Fruit fly (Drosophila melanogaster) whole organism, wandering third instar larva: Measurements from ENCODE around the gene CG10650.

Source experiments
- CG32264 ChIP-seq: fragments of 200-800 bp; sonication (Bioruptor generic); optimal IDR thresholded peaks from 2 replicates; lab custom pipeline; 2016; ENCODE audit warnings: missing biosample characterization, missing genetic modification characterization
- CG9705 ChIP-seq: fragments of 200-800 bp; sonication (Bioruptor generic); optimal IDR thresholded peaks from 2 replicates; lab custom pipeline; 2018; ENCODE audit warnings: missing biosample characterization, mild to moderate bottlenecking, missing genetic modification characterization
- Dfd ChIP-seq: fragments of >200 bp; optimal IDR thresholded peaks from 2 replicates; lab custom pipeline; 2017; ENCODE audit warnings: missing biosample characterization, missing genetic modification characterization
- Dif ChIP-seq: fragments of 200-275, 200-300 bp; sonication (Bioruptor generic); optimal IDR thresholded peaks from 2 replicates; lab custom pipeline; 2018; ENCODE audit warnings: missing biosample characterization, missing genetic modification characterization; ENCODE audit not compliant: partially characterized antibody
- GATAd ChIP-seq: sonication (Bioruptor generic); optimal IDR thresholded peaks from 2 replicates; lab custom pipeline; 2016; ENCODE audit warnings: missing biosample characterization, missing genetic modification characterization
- Hr78 ChIP-seq: fragments of >200 bp; optimal IDR thresholded peaks from 2 replicates; lab custom pipeline; 2017; ENCODE audit warnings: missing biosample characterization, missing genetic modification characterization
- Hr83 ChIP-seq: fragments of 200-300 bp; sonication (Bioruptor generic); optimal IDR thresholded peaks from 2 replicates; lab custom pipeline; 2016; ENCODE audit warnings: missing biosample characterization, mild to moderate bottlenecking, missing genetic modification characterization, moderate library complexity; ENCODE audit not compliant: poor library complexity, severe bottlenecking
- Jra ChIP-seq: sonication (Bioruptor generic); optimal IDR thresholded peaks from 2 replicates; lab custom pipeline; 2016; ENCODE audit warnings: missing biosample characterization, missing genetic modification characterization
- Mio ChIP-seq: sonication (Bioruptor generic); optimal IDR thresholded peaks from 2 replicates; lab custom pipeline; 2016; ENCODE audit warnings: missing biosample characterization, missing genetic modification characterization
- Myc ChIP-seq: fragments of >200 bp; optimal IDR thresholded peaks from 2 replicates; lab custom pipeline; 2017
- N ChIP-seq: fragments of >200 bp; optimal IDR thresholded peaks from 2 replicates; lab custom pipeline; 2018; ENCODE audit warnings: missing biosample characterization, missing external identifiers, missing genetic modification characterization
- OdsH ChIP-seq: fragments of 200-800 bp; sonication (Bioruptor generic); optimal IDR thresholded peaks from 2 replicates; lab custom pipeline; 2016; ENCODE audit warnings: missing biosample characterization, mild to moderate bottlenecking, missing genetic modification characterization
- Rel ChIP-seq, 2 experiments: fragments of 200-800 bp; sonication (Bioruptor generic) in 1 of 2; optimal IDR thresholded peaks; 2 replicates in 1 of 2; 3 replicates in 1 of 2; lab custom pipeline; 2016 to 2019; ENCODE audit warnings: mild to moderate bottlenecking in 2 of 2, missing biosample characterization in 2 of 2, missing genetic modification characterization in 2 of 2, moderate library complexity in 1 of 2
- Sp1 ChIP-seq: fragments of 200-800 bp; sonication (Bioruptor generic); optimal IDR thresholded peaks from 3 replicates; lab custom pipeline; 2019; ENCODE audit warnings: missing biosample characterization, mild to moderate bottlenecking, missing genetic modification characterization, moderate library complexity
- Vsx2 ChIP-seq: fragments of 200-300, 225-300 bp; sonication (Bioruptor generic); optimal IDR thresholded peaks from 2 replicates; lab custom pipeline; 2018; ENCODE audit warnings: missing biosample characterization, missing genetic modification characterization; ENCODE audit not compliant: partially characterized antibody
- br ChIP-seq: fragments of 200-800 bp; sonication (Bioruptor generic); optimal IDR thresholded peaks from 2 replicates; lab custom pipeline; 2016; ENCODE audit warnings: missing biosample characterization, missing genetic modification characterization
- brk ChIP-seq: fragments of 200-800 bp; sonication (Bioruptor generic); optimal IDR thresholded peaks from 2 replicates; lab custom pipeline; 2016; ENCODE audit warnings: missing biosample characterization, mild to moderate bottlenecking, missing genetic modification characterization
- dl ChIP-seq, 2 experiments: fragments of 175-275, 200-275 bp in 1 of 2; fragments of 200-275 bp in 1 of 2; sonication (Bioruptor generic); optimal IDR thresholded peaks; lab custom pipeline; 2018; ENCODE audit warnings: mild to moderate bottlenecking in 2 of 2, missing biosample characterization in 2 of 2, missing genetic modification characterization in 2 of 2, moderate library complexity in 2 of 2; ENCODE audit not compliant: partially characterized antibody in 2 of 2, insufficient read depth in 1 of 2
- dmrt93B ChIP-seq: fragments of 200-800 bp; sonication (Bioruptor generic); optimal IDR thresholded peaks from 2 replicates; lab custom pipeline; 2018; ENCODE audit warnings: missing biosample characterization, mild to moderate bottlenecking, missing genetic modification characterization
- dsf ChIP-seq: sonication (Bioruptor generic); optimal IDR thresholded peaks from 2 replicates; lab custom pipeline; 2016; ENCODE audit warnings: missing biosample characterization, missing genetic modification characterization, borderline replicate concordance
- ey ChIP-seq: fragments of 200-800 bp; sonication (Bioruptor generic); optimal IDR thresholded peaks from 2 replicates; lab custom pipeline; 2016; ENCODE audit warnings: missing biosample characterization, missing genetic modification characterization
- foxo ChIP-seq, 2 experiments: fragments of 200-800 bp; sonication (Bioruptor generic); optimal IDR thresholded peaks; 2 replicates in 1 of 2; 3 replicates in 1 of 2; lab custom pipeline; 2016 to 2017; ENCODE audit warnings: missing biosample characterization in 2 of 2, missing genetic modification characterization in 2 of 2
- fru ChIP-seq: fragments of 200-800 bp; sonication (Bioruptor generic); optimal IDR thresholded peaks from 3 replicates; lab custom pipeline; 2016; ENCODE audit warnings: missing biosample characterization, mild to moderate bottlenecking, missing genetic modification characterization
- h ChIP-seq: fragments of 200-800 bp; sonication (Bioruptor generic); optimal IDR thresholded peaks from 3 replicates; lab custom pipeline; 2016; ENCODE audit warnings: missing biosample characterization, mild to moderate bottlenecking, missing genetic modification characterization
- lola ChIP-seq: fragments of >200 bp; optimal IDR thresholded peaks from 2 replicates; lab custom pipeline; 2017; ENCODE audit warnings: missing biosample characterization, missing genetic modification characterization
- pan ChIP-seq: fragments of >200 bp; optimal IDR thresholded peaks from 2 replicates; lab custom pipeline; 2017
- psq ChIP-seq: fragments of 200-800 bp; sonication (Bioruptor generic); optimal IDR thresholded peaks from 3 replicates; lab custom pipeline; 2017; ENCODE audit warnings: missing biosample characterization, mild to moderate bottlenecking, missing genetic modification characterization, moderate library complexity
- rgr ChIP-seq: fragments of 200-800 bp; sonication (Bioruptor generic); optimal IDR thresholded peaks from 3 replicates; lab custom pipeline; 2016; ENCODE audit warnings: missing biosample characterization, mild to moderate bottlenecking, missing genetic modification characterization
- sage ChIP-seq: fragments of 200-800 bp; sonication (Bioruptor generic); optimal IDR thresholded peaks from 2 replicates; lab custom pipeline; 2016; ENCODE audit warnings: missing biosample characterization, mild to moderate bottlenecking, missing genetic modification characterization
- sv ChIP-seq: fragments of 200-800 bp; sonication (Bioruptor generic); optimal IDR thresholded peaks from 3 replicates; lab custom pipeline; 2016; ENCODE audit warnings: missing biosample characterization, missing genetic modification characterization
- tai ChIP-seq: sonication (Bioruptor generic); optimal IDR thresholded peaks from 2 replicates; lab custom pipeline; 2016; ENCODE audit warnings: missing biosample characterization, missing genetic modification characterization
- usp ChIP-seq: fragments of >200 bp; optimal IDR thresholded peaks from 2 replicates; lab custom pipeline; 2017; ENCODE audit warnings: missing biosample characterization, missing genetic modification characterization
- woc ChIP-seq: sonication (Bioruptor generic); optimal IDR thresholded peaks from 2 replicates; lab custom pipeline; 2016; ENCODE audit warnings: missing biosample characterization, mild to moderate bottlenecking, missing genetic modification characterization

CG10650 gene

dm6 chr2L:18981484-18981883, 14.2 kb downstream of the CG10650 start (continued):
- TF ChIP-seq GATAd (GFP tag; lab: Kevin White, UChicago) (no peak), Myc (lab: Kevin White, UChicago) (no peak), dl (GFP tag; optimal IDR thresholded peaks at IDR 0.05; lab: Kevin White, UChicago; ENCODE audit: insufficient read depth in 1 of 2, partially characterized antibody in 2 of 2) (no peak), lola (no peak), h (peak; percentile 41), Vsx2 (GFP tag; lab: Kevin White, UChicago) (no peak), Mio (GFP tag; lab: Kevin White, UChicago) (no peak), Hr78 (GFP tag; lab: Kevin White, UChicago) (no peak), rgr (GFP tag; lab: Kevin White, UChicago) (peak; percentile 57), Sp1 (GFP tag; lab: Kevin White, UChicago) (no peak), ey (GFP tag; lab: Kevin White, UChicago) (no peak), CG9705 (no peak), usp (GFP tag; lab: Kevin White, UChicago) (no peak), tai (GFP tag; lab: Kevin White, UChicago) (no peak), Dfd (GFP tag; lab: Kevin White, UChicago) (no peak), dsf (GFP tag; lab: Kevin White, UChicago) (no peak), br (peak; percentile 31), woc (GFP tag; lab: Kevin White, UChicago) (no peak), sage (GFP tag; lab: Kevin White, UChicago) (no peak), fru (GFP tag; lab: Kevin White, UChicago) (peak; percentile 21), sv (GFP tag; lab: Kevin White, UChicago) (no peak), foxo (GFP tag; optimal IDR thresholded peaks at IDR 0.05; lab: Kevin White, UChicago) (peak in 1 of 2 experiments; percentile 17)

- no peak for TF ChIP-seq Rel (GFP tag; optimal IDR thresholded peaks at IDR 0.05; lab: Kevin White, UChicago)
- no peak for TF ChIP-seq Rel (tag; optimal IDR thresholded peaks at IDR 0.05; lab: Kevin White, UChicago)
- TF ChIP-seq psq: no peak
- no peak for TF ChIP-seq dsf (GFP tag; lab: Kevin White, UChicago)
- TF ChIP-seq brk (GFP tag; lab: Kevin White, UChicago): no peak
- TF ChIP-seq fru (GFP tag; lab: Kevin White, UChicago): no peak
- TF ChIP-seq pan: no peak
- TF ChIP-seq CG32264 (GFP tag; lab: Kevin White, UChicago): no peak
- TF ChIP-seq sage (GFP tag; lab: Kevin White, UChicago): no peak
- no peak for TF ChIP-seq Hr83 (GFP tag; lab: Kevin White, UChicago)
- TF ChIP-seq Dif (GFP tag; lab: Kevin White, UChicago): no peak
- no peak for TF ChIP-seq dl (GFP tag; optimal IDR thresholded peaks at IDR 0.05; lab: Kevin White, UChicago; ENCODE audit: insufficient read depth in 1 of 2, partially characterized antibody in 2 of 2)
- TF ChIP-seq Jra (GFP tag; lab: Kevin White, UChicago): no peak
- no peak for TF ChIP-seq Myc (lab: Kevin White, UChicago)
- no peak for TF ChIP-seq Sp1 (GFP tag; lab: Kevin White, UChicago)
- TF ChIP-seq br: no peak
- no peak for TF ChIP-seq OdsH (GFP tag; lab: Kevin White, UChicago)
- no peak for TF ChIP-seq N (GFP tag; lab: Kevin White, UChicago)
- TF ChIP-seq Vsx2 (GFP tag; lab: Kevin White, UChicago): no peak
Measured at dm6 chr2L:18980982-18981381, 14.8 kb downstream of the CG10650 start.

- TF ChIP-seq Dfd (GFP tag; lab: Kevin White, UChicago): no peak
- no peak for TF ChIP-seq GATAd (GFP tag; lab: Kevin White, UChicago)
- TF ChIP-seq brk (GFP tag; lab: Kevin White, UChicago): no peak
Measured at dm6 chr2L:18979407-18979806, 16.3 kb downstream of the CG10650 start.

- TF ChIP-seq brk (GFP tag; lab: Kevin White, UChicago) (no peak), sv (GFP tag; lab: Kevin White, UChicago) (no peak), dl (GFP tag; optimal IDR thresholded peaks at IDR 0.05; lab: Kevin White, UChicago; ENCODE audit: insufficient read depth in 1 of 2, partially characterized antibody in 2 of 2) (no peak), pan (no peak), Hr83 (GFP tag; lab: Kevin White, UChicago) (no peak), ey (GFP tag; lab: Kevin White, UChicago) (no peak), Dfd (GFP tag; lab: Kevin White, UChicago) (no peak), sage (GFP tag; lab: Kevin White, UChicago) (no peak), Mio (GFP tag; lab: Kevin White, UChicago) (no peak), dmrt93B (GFP tag; lab: Kevin White, UChicago) (no peak)
Measured at dm6 chr2L:18978923-18979322, 16.8 kb downstream of the CG10650 start.
